Worm (Caenorhabditis elegans) whole organism, L1 larva: ENCODE data around the gene C39B10.4.

Experiments
- ama-1 ChIP-seq: fragments of 150-350 bp; optimal IDR thresholded peaks from 2 replicates; lab custom pipeline; 2014
- ceh-82 ChIP-seq, 3 experiments: fragments of 150-350 bp in 1 of 3; sonication (generic microtip) in 2 of 3; optimal IDR thresholded peaks; 2 replicates each; lab custom pipeline; 2014 to 2017; ENCODE audit warnings: missing biosample characterization in 3 of 3, missing genetic modification characterization in 3 of 3
- egl-13 ChIP-seq: sonication (generic microtip); optimal IDR thresholded peaks from 2 replicates; lab custom pipeline; 2016; ENCODE audit warnings: missing genotype, missing genetic modification reagents, missing genetic modification characterization, missing compliant biosample characterization
- fkh-8 ChIP-seq: sonication (generic microtip); optimal IDR thresholded peaks from 2 replicates; lab custom pipeline; 2016; ENCODE audit warnings: mild to moderate bottlenecking, missing genetic modification characterization, missing compliant biosample characterization
- nhr-71 ChIP-seq: sonication (generic microtip); optimal IDR thresholded peaks from 2 replicates; lab custom pipeline; 2016; ENCODE audit warnings: mild to moderate bottlenecking, missing genetic modification characterization, moderate library complexity, missing compliant biosample characterization
- pag-3 ChIP-seq: sonication (generic microtip); optimal IDR thresholded peaks from 2 replicates; lab custom pipeline; 2017; ENCODE audit warnings: missing genetic modification characterization, mild to moderate bottlenecking, missing compliant biosample characterization, antibody characterized with exemption, borderline replicate concordance; ENCODE audit not compliant: insufficient read depth
- snpc-4 ChIP-seq: fragments of 150-350 bp; optimal IDR thresholded peaks from 2 replicates; lab custom pipeline; 2014; ENCODE audit warnings: missing biosample characterization, missing genetic modification characterization

- TF ChIP-seq ama-1 (lab: Kevin White, UChicago) (no peak), snpc-4 (tag; lab: Kevin White, UChicago) (no peak), nhr-71 (tag; lab: Kevin White, UChicago) (no peak), pag-3 (tag; lab: Kevin White, UChicago) (no peak), fkh-8 (tag; lab: Kevin White, UChicago) (no peak), ceh-82 (tag; optimal IDR thresholded peaks at IDR 0.05; lab: Kevin White, UChicago) (no peak), egl-13 (tag; lab: Kevin White, UChicago) (no peak)
Observed at ce11 chrX:10474998-10475577, 30.3 kb downstream of the C39B10.4 start, which contains the start of gene elt-4.
